In genomic region chrIII:10481988-10482387, ce11 we compare ENCODE assay signal across 4 worm cellular contexts.
TF ChIP-seq lines count a peak whose summit lies in the region.

D2045.8 (plus strand) TSS chrIII:10482288.

TF ChIP-seq in whole organism, L2 larva, 48 proteins besides CTCF, POLR2A, EP300 and RAD21:
- peak; percentile 36 for TF ChIP-seq skn-1 (tag; optimal IDR thresholded peaks at IDR 0.05; lab: Kevin White, UChicago)
- no peak for TF ChIP-seq mdl-1 (tag; optimal IDR thresholded peaks at IDR 0.05; lab: Kevin White, UChicago)
TF ChIP-seq in whole organism, L2 larva: peak in this region for 1.

TF ChIP-seq in whole organism, L3 larva, 47 proteins besides CTCF, POLR2A, EP300 and RAD21:
- TF ChIP-seq elt-2 (tag; optimal IDR thresholded peaks at IDR 0.05; lab: Kevin White, UChicago) (peak; percentile 36), skn-1 (tag; optimal IDR thresholded peaks at IDR 0.05; lab: Kevin White, UChicago) (peak; percentile 26), pqm-1 (tag; optimal IDR thresholded peaks at IDR 0.05; lab: Kevin White, UChicago) (peak; percentile 14), fkh-10 (GFP tag; optimal IDR thresholded peaks at IDR 0.05; lab: Kevin White, UChicago) (no peak)
TF ChIP-seq in whole organism, L3 larva: peak in this region for 3.

TF ChIP-seq in whole organism, L4 larva, 104 proteins besides CTCF, POLR2A, EP300 and RAD21:
- TF ChIP-seq zag-1 (tag; optimal IDR thresholded peaks at IDR 0.05; lab: Kevin White, UChicago): no peak
- no peak for TF ChIP-seq nhr-237 (tag; optimal IDR thresholded peaks at IDR 0.05; lab: Kevin White, UChicago)
- no peak for TF ChIP-seq lin-38 (GFP tag; IDR thresholded peaks at IDR 0.05; lab: Robert Waterston, UW)
- TF ChIP-seq daf-16 (GFP tag; optimal IDR thresholded peaks at IDR 0.05; lab: Kevin White, UChicago): no peak
- peak; percentile 18 for TF ChIP-seq daf-16 (tag; optimal IDR thresholded peaks at IDR 0.05; lab: Kevin White, UChicago)
- no peak for TF ChIP-seq mdt-29 (GFP tag; IDR thresholded peaks at IDR 0.05; lab: Robert Waterston, UW)
TF ChIP-seq in whole organism, L4 larva: peak in this region for 1.

TF ChIP-seq in whole organism, late embryonic, 69 proteins besides CTCF, POLR2A, EP300 and RAD21:
- TF ChIP-seq dve-1 (tag; optimal IDR thresholded peaks at IDR 0.05; lab: Kevin White, UChicago): no peak
- TF ChIP-seq pha-4 (tag; optimal IDR thresholded peaks at IDR 0.05; lab: Kevin White, UChicago): no peak
- TF ChIP-seq elt-2 (tag; optimal IDR thresholded peaks at IDR 0.05; lab: Kevin White, UChicago): peak; percentile 8
TF ChIP-seq in whole organism, late embryonic: peak in this region for 1.
